Worm (Caenorhabditis elegans) whole organism, young adult: ENCODE measurements around the gene cth-2.

ENCODE experiments used
- B0336.3 ChIP-seq: fragments of 200-800 bp; sonication (Bioruptor generic); IDR thresholded peaks from 2 replicates; pipeline ENCODE4 v1.3.6; 2022; ENCODE audit warnings: missing genetic modification characterization, missing compliant biosample characterization
- C06A6.2 ChIP-seq: fragments of 200-800 bp; sonication (Bioruptor generic); conservative IDR thresholded peaks from 2 replicates; pipeline ENCODE4 v1.3.6; 2022; ENCODE audit warnings: missing genetic modification characterization, missing compliant biosample characterization
- F22D6.2 ChIP-seq: sonication (generic microtip); optimal IDR thresholded peaks from 2 replicates; lab custom pipeline; 2016; ENCODE audit warnings: mild to moderate bottlenecking, missing genetic modification characterization, missing compliant biosample characterization
- F33H1.4 ChIP-seq: fragments of 200-800 bp; sonication (Bioruptor generic); IDR thresholded peaks from 2 replicates; pipeline ENCODE4 v1.3.6; 2022; ENCODE audit warnings: missing genetic modification reagents, missing genetic modification characterization, missing compliant biosample characterization
- F37B4.10 ChIP-seq: fragments of 200-800 bp; sonication (Bioruptor generic); IDR thresholded peaks from 2 replicates; pipeline ENCODE4 v1.3.6; 2022; ENCODE audit warnings: missing genetic modification characterization, missing compliant biosample characterization
- F57C9.4 ChIP-seq: sonication (generic microtip); optimal IDR thresholded peaks from 2 replicates; lab custom pipeline; 2017; ENCODE audit warnings: mild to moderate bottlenecking, missing genetic modification characterization, missing compliant biosample characterization
- T07F8.4 ChIP-seq: sonication (generic microtip); optimal IDR thresholded peaks from 2 replicates; lab custom pipeline; 2016; ENCODE audit warnings: mild to moderate bottlenecking, missing genetic modification characterization, moderate library complexity, missing compliant biosample characterization
- Y95B8A.8 ChIP-seq: fragments of 200-800 bp; sonication (Bioruptor generic); IDR thresholded peaks from 2 replicates; pipeline ENCODE4 v1.3.6; 2022; ENCODE audit warnings: missing genetic modification reagents, missing genetic modification characterization, missing compliant biosample characterization
- ama-1 ChIP-seq, 3 experiments: fragments of 150-350 bp in 1 of 3; sonication (generic microtip) in 2 of 3; optimal IDR thresholded peaks; 2 replicates each; lab custom pipeline; 2014 to 2018; ENCODE audit warnings: missing biosample characterization in 2 of 3, missing genetic modification characterization in 2 of 3, missing genetic modification reagents in 2 of 3
- aptf-2 ChIP-seq: fragments of 200-800 bp; sonication (Bioruptor generic); conservative IDR thresholded peaks from 2 replicates; pipeline ENCODE4 v1.3.6; 2022; ENCODE audit warnings: missing genetic modification reagents, missing genetic modification characterization, missing compliant biosample characterization
- atf-7 ChIP-seq: sonication (generic microtip); optimal IDR thresholded peaks from 2 replicates; lab custom pipeline; 2017; ENCODE audit warnings: mild to moderate bottlenecking, missing genetic modification characterization, missing compliant biosample characterization
- attf-3 ChIP-seq: fragments of 200-800 bp; sonication (Bioruptor generic); conservative IDR thresholded peaks from 2 replicates; pipeline ENCODE4 v1.3.6; 2022; ENCODE audit warnings: missing genetic modification reagents, missing genetic modification characterization, missing compliant biosample characterization
- attf-5 ChIP-seq: fragments of 200-800 bp; sonication (Bioruptor generic); optimal IDR thresholded peaks from 2 replicates; lab custom pipeline; 2018; ENCODE audit warnings: mild to moderate bottlenecking, missing genetic modification characterization, missing compliant biosample characterization
- cebp-2 ChIP-seq: fragments of 200-800 bp; sonication (Bioruptor generic); IDR thresholded peaks from 2 replicates; pipeline ENCODE4 v1.3.6; 2022; ENCODE audit warnings: missing genetic modification characterization, missing compliant biosample characterization
- ceh-27 ChIP-seq: fragments of 200-800 bp; sonication (Bioruptor generic); optimal IDR thresholded peaks from 2 replicates; lab custom pipeline; 2018; ENCODE audit warnings: mild to moderate bottlenecking, missing genetic modification characterization, moderate library complexity, missing compliant biosample characterization
- ceh-79 ChIP-seq: sonication (generic microtip); optimal IDR thresholded peaks from 2 replicates; lab custom pipeline; 2017; ENCODE audit warnings: mild to moderate bottlenecking, missing genetic modification characterization, missing compliant biosample characterization
- ceh-91 ChIP-seq: fragments of 200-800 bp; sonication (Bioruptor generic); IDR thresholded peaks from 2 replicates; pipeline ENCODE4 v1.3.6; 2022; ENCODE audit warnings: missing genetic modification reagents, missing genetic modification characterization, missing compliant biosample characterization
- chd-7 ChIP-seq: sonication (generic microtip); optimal IDR thresholded peaks from 2 replicates; lab custom pipeline; 2016; ENCODE audit warnings: mild to moderate bottlenecking, missing genetic modification characterization, moderate library complexity, missing compliant biosample characterization
- die-1 ChIP-seq: sonication (generic microtip); optimal IDR thresholded peaks from 2 replicates; lab custom pipeline; 2016; ENCODE audit warnings: missing genotype, mild to moderate bottlenecking, missing genetic modification characterization, missing compliant biosample characterization
- dpl-1 ChIP-seq: fragments of 150-350 bp; optimal IDR thresholded peaks from 2 replicates; lab custom pipeline; 2014; ENCODE audit warnings: missing biosample characterization, missing genetic modification reagents, missing genetic modification characterization
- efl-1 ChIP-seq: fragments of 150-350 bp; optimal IDR thresholded peaks from 2 replicates; lab custom pipeline; 2014; ENCODE audit warnings: missing biosample characterization, missing genetic modification reagents, missing genetic modification characterization
- fkh-3 ChIP-seq: sonication (generic microtip); optimal IDR thresholded peaks from 2 replicates; lab custom pipeline; 2016; ENCODE audit warnings: mild to moderate bottlenecking, missing genetic modification characterization, missing compliant biosample characterization
- gei-17 ChIP-seq: fragments of 200-800 bp; sonication (Bioruptor generic); optimal IDR thresholded peaks from 2 replicates; lab custom pipeline; 2018; ENCODE audit warnings: mild to moderate bottlenecking, missing genetic modification characterization, missing compliant biosample characterization
- hlh-12 ChIP-seq: sonication (generic microtip); optimal IDR thresholded peaks from 2 replicates; lab custom pipeline; 2016; ENCODE audit warnings: missing genetic modification characterization, missing compliant biosample characterization
- lin-26 ChIP-seq: fragments of 200-800 bp; sonication (Bioruptor generic); IDR thresholded peaks from 2 replicates; pipeline ENCODE4 v1.3.6; 2022; ENCODE audit warnings: missing genetic modification reagents, missing genetic modification characterization, missing compliant biosample characterization
- lsl-1 ChIP-seq: fragments of 200-800 bp; sonication (Bioruptor generic); optimal IDR thresholded peaks from 2 replicates; lab custom pipeline; 2018; ENCODE audit warnings: mild to moderate bottlenecking, missing genetic modification characterization, moderate library complexity, missing compliant biosample characterization
- lsy-27 ChIP-seq: sonication (generic microtip); optimal IDR thresholded peaks from 2 replicates; lab custom pipeline; 2017; ENCODE audit warnings: missing genetic modification characterization, mild to moderate bottlenecking, missing compliant biosample characterization, antibody characterized with exemption, missing genotype, borderline replicate concordance; ENCODE audit not compliant: insufficient read depth
- madf-10 ChIP-seq: sonication (generic microtip); optimal IDR thresholded peaks from 2 replicates; lab custom pipeline; 2016; ENCODE audit warnings: mild to moderate bottlenecking, missing genetic modification characterization, missing compliant biosample characterization
- madf-3 ChIP-seq: fragments of 200-800 bp; sonication (Bioruptor generic); IDR thresholded peaks from 2 replicates; pipeline ENCODE4 v1.3.6; 2022; ENCODE audit warnings: missing genetic modification reagents, missing genetic modification characterization, missing compliant biosample characterization
- madf-6 ChIP-seq: fragments of 200-800 bp; sonication (Bioruptor generic); IDR thresholded peaks from 2 replicates; pipeline ENCODE4 v1.3.6; 2022; ENCODE audit warnings: missing genetic modification reagents, missing genetic modification characterization, missing compliant biosample characterization
- madf-8 ChIP-seq: fragments of 200-800 bp; sonication (Bioruptor generic); conservative IDR thresholded peaks from 2 replicates; pipeline ENCODE4 v1.3.6; 2022; ENCODE audit warnings: missing genetic modification reagents, missing genetic modification characterization, missing compliant biosample characterization
- mcd-1 ChIP-seq: fragments of 200-800 bp; sonication (Bioruptor generic); IDR thresholded peaks from 2 replicates; pipeline ENCODE4 v1.3.6; 2022; ENCODE audit warnings: missing genetic modification reagents, missing genetic modification characterization, missing compliant biosample characterization
- nfya-1 ChIP-seq: sonication (generic microtip); optimal IDR thresholded peaks from 2 replicates; lab custom pipeline; 2017; ENCODE audit warnings: antibody characterized with exemption, missing compliant biosample characterization, missing genetic modification characterization, borderline replicate concordance; ENCODE audit not compliant: insufficient read depth
- nhr-90 ChIP-seq: sonication (generic microtip); optimal IDR thresholded peaks from 2 replicates; lab custom pipeline; 2016; ENCODE audit warnings: missing genotype, mild to moderate bottlenecking, missing genetic modification characterization, missing compliant biosample characterization
- pha-4 ChIP-seq: fragments of 150-350 bp; sonication (generic microtip); optimal IDR thresholded peaks from 2 replicates; lab custom pipeline; 2014; ENCODE audit warnings: missing biosample characterization, missing genetic modification reagents, missing genetic modification characterization
- rcor-1 ChIP-seq: fragments of 200-800 bp; sonication (Bioruptor generic); IDR thresholded peaks from 2 replicates; pipeline ENCODE4 v1.3.6; 2022; ENCODE audit warnings: missing genetic modification reagents, missing genetic modification characterization, missing compliant biosample characterization
- rec-8 ChIP-seq, 2 experiments: sonication (generic microtip); optimal IDR thresholded peaks; 2 replicates each; lab custom pipeline; 2016; ENCODE audit warnings: mild to moderate bottlenecking in 2 of 2, missing genetic modification characterization in 2 of 2, missing genetic modification reagents in 2 of 2, missing genotype in 2 of 2, missing biosample characterization in 1 of 2, missing compliant biosample characterization in 1 of 2, moderate library complexity in 1 of 2
- sdz-38 ChIP-seq: sonication (generic microtip); optimal IDR thresholded peaks from 2 replicates; lab custom pipeline; 2016; ENCODE audit warnings: missing genotype, missing genetic modification characterization, missing compliant biosample characterization
- snpc-4 ChIP-seq, 5 experiments: fragments of 150-350 bp in 1 of 5; sonication (generic microtip) in 4 of 5; optimal IDR thresholded peaks; 2 replicates each; lab custom pipeline; 2014 to 2018; ENCODE audit warnings: missing genetic modification characterization in 5 of 5, missing biosample characterization in 3 of 5, antibody characterized with exemption in 2 of 5, mild to moderate bottlenecking in 2 of 5, missing compliant biosample characterization in 2 of 5, missing genotype in 2 of 5, moderate library complexity in 2 of 5, missing genetic modification reagents in 1 of 5
- sptf-2 ChIP-seq: fragments of 200-800 bp; sonication (Bioruptor generic); optimal IDR thresholded peaks from 2 replicates; lab custom pipeline; 2018; ENCODE audit warnings: mild to moderate bottlenecking, missing genetic modification characterization, missing compliant biosample characterization
- unc-130 ChIP-seq: sonication (generic microtip); optimal IDR thresholded peaks from 2 replicates; lab custom pipeline; 2016; ENCODE audit warnings: missing genetic modification reagents, missing genetic modification characterization, missing compliant biosample characterization
- xnd-1 ChIP-seq: sonication (generic microtip); optimal IDR thresholded peaks from 2 replicates; lab custom pipeline; 2016; ENCODE audit warnings: missing genotype, missing genetic modification reagents, missing genetic modification characterization, missing compliant biosample characterization
- ztf-28 ChIP-seq: fragments of 200-800 bp; sonication (Bioruptor generic); IDR thresholded peaks from 2 replicates; pipeline ENCODE4 v1.3.6; 2022; ENCODE audit warnings: missing genetic modification reagents, missing genetic modification characterization, missing compliant biosample characterization

The cth-2 gene

ce11 chrII:7065391-7065790, 7.6 kb upstream of the cth-2 start, which contains the start of gene nos-2:
Gene nos-2 (plus strand): TSS chrII:7065618.
- peak; percentile 16; the same call in 1 of the 2 replicates for TF ChIP-seq F33H1.4 (GFP tag; lab: Robert Waterston, UW)
- TF ChIP-seq rcor-1 (GFP tag; lab: Robert Waterston, UW), result no peak
- TF ChIP-seq dpl-1 (GFP tag; lab: Kevin White, UChicago), result peak; percentile 32
- TF ChIP-seq madf-8 (GFP tag; lab: Robert Waterston, UW), result peak; percentile 65
- 0 out of 2 replicates have a peak, but pooled peaks have one; percentile 9 for TF ChIP-seq ceh-91 (GFP tag; lab: Robert Waterston, UW)
- peak; percentile 85 for TF ChIP-seq madf-6
- peak; percentile 79 for TF ChIP-seq efl-1 (GFP tag; lab: Kevin White, UChicago)
- no peak for TF ChIP-seq hlh-12
- TF ChIP-seq lsy-27 (tag; lab: Kevin White, UChicago), result no peak
- TF ChIP-seq xnd-1 (tag; lab: Kevin White, UChicago), result peak; percentile 60
- TF ChIP-seq aptf-2 (GFP tag; lab: Robert Waterston, UW), result no peak
- TF ChIP-seq attf-5, result no peak
- TF ChIP-seq lsl-1 (GFP tag; lab: Kevin White, UChicago), result peak; percentile 30
- no peak for TF ChIP-seq rec-8 (tag; optimal IDR thresholded peaks at IDR 0.05; lab: Kevin White, UChicago)

ce11 chrII:7061730-7062129, 4.0 kb upstream of the cth-2 start, which contains the start of gene acs-6:
Gene acs-6 (plus strand): TSS chrII:7062030.
- TF ChIP-seq cebp-2 (GFP tag; lab: Robert Waterston, UW) (no peak), ztf-28 (no peak), pha-4 (tag; lab: Kevin White, UChicago) (no peak), ama-1 (optimal IDR thresholded peaks at IDR 0.05; lab: Kevin White, UChicago) (no peak), ama-1 (GFP tag; optimal IDR thresholded peaks at IDR 0.05; lab: Kevin White, UChicago) (no peak), rec-8 (tag; optimal IDR thresholded peaks at IDR 0.05; lab: Kevin White, UChicago) (no peak)

- TF ChIP-seq T07F8.4, result no peak
- TF ChIP-seq sdz-38 (tag; lab: Kevin White, UChicago), result no peak
- TF ChIP-seq F22D6.2 (tag; lab: Kevin White, UChicago), result no peak
Observed at ce11 chrII:7060791-7061190, 3.0 kb upstream of the cth-2 start.

- TF ChIP-seq F37B4.10 (GFP tag; lab: Robert Waterston, UW) (no peak), nfya-1 (no peak), unc-130 (GFP tag; lab: Kevin White, UChicago) (no peak), sdz-38 (tag; lab: Kevin White, UChicago) (no peak), die-1 (no peak), lin-26 (GFP tag; lab: Robert Waterston, UW) (no peak), F57C9.4 (tag; lab: Kevin White, UChicago) (no peak), ceh-79 (no peak), Y95B8A.8 (GFP tag; lab: Robert Waterston, UW) (no peak), snpc-4 (GFP tag; optimal IDR thresholded peaks at IDR 0.05; lab: Kevin White, UChicago) (no peak), snpc-4 (tag; optimal IDR thresholded peaks at IDR 0.05; lab: Kevin White, UChicago) (peak in 2 of 4 experiments; percentile 10 to 13), sptf-2 (GFP tag; lab: Kevin White, UChicago) (no peak), xnd-1 (tag; lab: Kevin White, UChicago) (no peak), B0336.3 (GFP tag; lab: Robert Waterston, UW) (0 out of 2 replicates have a peak, but pooled peaks have one; percentile 44), chd-7 (peak; percentile 30), mcd-1 (GFP tag; lab: Robert Waterston, UW) (no peak), madf-10 (tag; lab: Kevin White, UChicago) (peak; percentile 21), nhr-90 (peak; percentile 57), attf-3 (GFP tag; lab: Robert Waterston, UW) (no peak), gei-17 (GFP tag; lab: Kevin White, UChicago) (no peak), fkh-3 (tag; lab: Kevin White, UChicago) (no peak), ceh-27 (GFP tag; lab: Kevin White, UChicago) (no peak), atf-7 (tag; lab: Kevin White, UChicago) (peak; percentile 89), C06A6.2 (GFP tag; lab: Robert Waterston, UW) (peak; percentile 39; the same call in 1 of the 2 replicates), madf-3 (no peak)
Observed at ce11 chrII:7060202-7060601, 2.4 kb upstream of the cth-2 start.
